Worm (Caenorhabditis elegans): ENCODE results near the gene ttr-50.

- TF ChIP-seq ref-1 (GFP tag; conservative IDR thresholded peaks at IDR 0.05) (no peak), ztf-23 (GFP tag; IDR thresholded peaks at IDR 0.05) (no peak), flt-1 (GFP tag; IDR thresholded peaks at IDR 0.05) (no peak), T22C8.4 (GFP tag; IDR thresholded peaks at IDR 0.05) (no peak), med-1 (GFP tag; optimal IDR thresholded peaks at IDR 0.05; ENCODE audit: insufficient read depth) (no peak), ztf-29 (GFP tag; IDR thresholded peaks at IDR 0.05) (no peak), cog-1 (tag; optimal IDR thresholded peaks at IDR 0.05) (no peak)
These were observed 15.3 kb downstream of the ttr-50 start, which contains the start of gene lys-5 for ce11 chrIV:11625482-11625881.

Measured in whole organism, midembryonic.